Fruit fly (Drosophila melanogaster): ENCODE measurements around the gene Rhau.

DNA sequence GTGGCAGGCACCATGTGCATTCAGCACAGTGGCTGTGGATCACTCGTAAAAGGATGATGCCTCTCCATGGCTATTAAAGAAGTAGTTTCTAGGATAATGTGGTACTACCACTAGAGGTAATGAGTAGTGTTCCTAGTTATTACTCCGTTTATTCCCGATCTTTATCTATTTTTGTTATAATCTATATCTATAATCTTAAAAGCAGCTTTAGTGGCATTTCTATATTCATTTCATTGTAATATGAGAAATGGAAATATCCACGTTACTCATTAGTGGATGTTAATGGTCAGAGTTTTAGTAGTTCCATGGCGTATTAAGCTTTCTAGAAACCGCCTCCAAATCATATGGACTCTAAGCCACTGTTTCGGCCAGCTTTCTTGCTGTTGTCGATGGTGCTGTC lies 41.1 kb downstream of the Rhau start:
- TF ChIP-seq kay (GFP tag; optimal IDR thresholded peaks at IDR 0.05) (no peak), pros (GFP tag; optimal IDR thresholded peaks at IDR 0.05) (no peak), CG10462 (GFP tag; optimal IDR thresholded peaks at IDR 0.05) (no peak), Nf-YA (GFP tag; IDR thresholded peaks at IDR 0.05) (no peak), CG3838 (GFP tag; optimal IDR thresholded peaks at IDR 0.05) (no peak), CG10979 (tag; optimal IDR thresholded peaks at IDR 0.05) (no peak), CkIIα-i1 (GFP tag; IDR thresholded peaks at IDR 0.05) (no peak), slp2 (GFP tag; optimal IDR thresholded peaks at IDR 0.05) (no peak), dmrt11E (tag; optimal IDR thresholded peaks at IDR 0.05) (no peak), CG1602 (GFP tag; optimal IDR thresholded peaks at IDR 0.05) (no peak)

Measured in whole organism, embryonic.